Fruit fly (Drosophila melanogaster) S2 (cell line): ENCODE data around the gene lama.

ENCODE experiments used
- CG8478 ChIP-seq: fragments of >200 bp; optimal IDR thresholded peaks from 2 replicates; lab custom pipeline; 2018
- CTCF ChIP-seq, 2 experiments: fragments of >200 bp; optimal IDR thresholded peaks; 2 replicates each; lab custom pipeline; 2018

dm6 chr3L:5349751-5350310, 5.9 kb downstream of the lama start:
- no peak for TF ChIP-seq CTCF (optimal IDR thresholded peaks at IDR 0.05; lab: Kevin White, UChicago)
- no peak for TF ChIP-seq CG8478 (lab: Kevin White, UChicago)
